Fruit fly (Drosophila melanogaster) whole organism: ENCODE data around the gene Ets97D.

Experiments used
- CG8478 ChIP-seq: fragments of >200 bp; optimal IDR thresholded peaks from 2 replicates; lab custom pipeline; 2018; ENCODE audit warnings: inconsistent platforms
- Dll ChIP-seq: fragments of >200 bp; optimal IDR thresholded peaks from 2 replicates; lab custom pipeline; 2017
- EcR ChIP-seq, 2 experiments: fragments of >200 bp; optimal IDR thresholded peaks; 2 replicates each; lab custom pipeline; 2017; ENCODE audit warnings: missing biosample characterization in 2 of 2, missing genetic modification characterization in 2 of 2, missing genetic modification reagents in 2 of 2
- psq ChIP-seq: fragments of >200 bp; optimal IDR thresholded peaks from 2 replicates; lab custom pipeline; 2017
- usp ChIP-seq: fragments of >200 bp; optimal IDR thresholded peaks from 2 replicates; lab custom pipeline; 2017; ENCODE audit warnings: missing biosample characterization, missing genetic modification characterization, mixed read lengths

- no peak for TF ChIP-seq usp
- TF ChIP-seq psq = no peak
- TF ChIP-seq Dll (lab: Kevin White, UChicago) = no peak
- no peak for TF ChIP-seq CG8478 (lab: Kevin White, UChicago)
- TF ChIP-seq EcR (GFP tag; optimal IDR thresholded peaks at IDR 0.05; lab: Kevin White, UChicago) = no peak
Observed at dm6 chr3R:26867457-26868044, 45.1 kb downstream of the Ets97D start.
